Worm (Caenorhabditis elegans): Measurements from ENCODE around the gene fut-3.

The fut-3 gene

DNA sequence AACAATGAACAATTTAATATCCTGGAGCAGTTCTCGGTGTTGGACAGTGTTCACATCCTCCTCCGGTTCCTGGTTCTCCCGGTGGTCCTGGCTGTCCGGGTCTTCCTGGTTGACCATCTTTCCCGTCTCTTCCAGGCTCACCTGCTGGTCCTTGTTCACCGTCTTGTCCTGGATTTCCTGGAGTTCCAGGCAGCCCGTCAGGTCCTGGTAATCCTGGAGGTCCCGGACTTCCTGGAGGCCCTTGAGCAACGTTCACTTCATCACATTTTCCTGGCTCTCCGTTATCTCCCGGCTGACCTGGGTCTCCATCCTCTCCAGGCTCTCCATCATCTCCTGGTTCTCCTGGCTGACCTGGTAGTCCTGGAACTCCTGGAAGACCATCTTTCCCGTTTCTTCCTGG, 8.1 kb downstream of the fut-3 start:
- TF ChIP-seq nhr-237 (tag; optimal IDR thresholded peaks at IDR 0.05) (no peak), R02D3.7 (tag; optimal IDR thresholded peaks at IDR 0.05) (no peak), ama-1 (optimal IDR thresholded peaks at IDR 0.05) (no peak), hmg-11 (tag; optimal IDR thresholded peaks at IDR 0.05) (no peak), nhr-25 (tag; optimal IDR thresholded peaks at IDR 0.05) (no peak), elt-1 (tag; optimal IDR thresholded peaks at IDR 0.05) (no peak), nhr-67 (tag; optimal IDR thresholded peaks at IDR 0.05) (no peak)

DNA sequence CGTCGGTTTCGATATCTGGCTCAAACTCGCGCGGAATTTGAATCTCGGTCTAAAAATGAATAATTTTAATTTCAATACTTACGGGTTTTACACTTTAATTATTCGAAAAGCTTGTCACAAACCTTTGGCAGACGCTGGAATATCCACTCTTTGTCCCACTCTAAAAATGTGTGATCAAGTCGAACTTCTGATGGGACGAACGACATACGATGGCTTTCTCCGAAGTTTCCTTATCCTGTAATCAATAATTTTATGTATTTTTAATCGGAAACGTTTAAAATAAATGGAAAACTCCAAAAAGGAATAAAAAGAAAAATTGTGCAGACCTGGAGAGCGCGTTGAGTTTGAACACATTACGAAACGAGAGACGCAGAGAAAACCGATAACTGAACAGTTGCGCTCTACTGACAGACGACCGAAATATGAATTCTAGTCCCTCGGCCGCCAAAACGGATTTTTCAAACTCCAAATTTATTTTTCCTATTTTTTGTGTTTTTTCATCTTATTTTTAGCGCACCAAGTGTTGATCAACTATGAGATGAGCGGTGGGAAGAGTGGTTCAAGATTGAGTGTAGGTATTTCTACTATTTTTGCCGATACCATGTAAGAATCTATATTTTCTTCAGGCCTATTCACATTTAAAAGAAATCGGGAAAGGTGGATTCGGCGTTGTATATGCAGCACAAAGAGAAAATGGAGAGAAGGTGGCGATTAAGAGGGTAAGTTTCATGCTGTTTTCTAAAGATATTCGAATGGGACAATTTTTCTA, 10.2 kb downstream of the fut-3 start, which contains the start of the genes sam-4, F59E12.17 and zyg-1:
Gene sam-4, minus strand, starts transcription at position 51 of the 769 bp plus-strand sequence.
Gene F59E12.17, minus strand, starts transcription at position 235 of the 769 bp plus-strand sequence.
Gene zyg-1, plus strand, starts transcription at position 513 of the 769 bp plus-strand sequence.
- TF ChIP-seq elt-1 (tag; optimal IDR thresholded peaks at IDR 0.05) (no peak), nhr-237 (tag; optimal IDR thresholded peaks at IDR 0.05) (no peak), hmg-11 (tag; optimal IDR thresholded peaks at IDR 0.05) (peak; percentile 35), pha-4 (tag; optimal IDR thresholded peaks at IDR 0.05) (peak; percentile 87), fkh-2 (tag; optimal IDR thresholded peaks at IDR 0.05) (no peak), nhr-77 (tag; optimal IDR thresholded peaks at IDR 0.05) (no peak), elt-2 (tag; optimal IDR thresholded peaks at IDR 0.05) (peak; percentile 52), ama-1 (optimal IDR thresholded peaks at IDR 0.05) (no peak), egl-5 (tag; optimal IDR thresholded peaks at IDR 0.05) (peak; percentile 63), lin-15B (tag; optimal IDR thresholded peaks at IDR 0.05) (peak; percentile 95), elt-3 (tag; optimal IDR thresholded peaks at IDR 0.05) (no peak), zag-1 (tag; optimal IDR thresholded peaks at IDR 0.05) (no peak), mml-1 (tag; optimal IDR thresholded peaks at IDR 0.05) (no peak), fos-1 (tag; optimal IDR thresholded peaks at IDR 0.05) (no peak), ceh-28 (tag; optimal IDR thresholded peaks at IDR 0.05) (no peak), egl-27 (tag; optimal IDR thresholded peaks at IDR 0.05) (no peak), nhr-43 (tag; optimal IDR thresholded peaks at IDR 0.05; ENCODE audit: poor library complexity, severe bottlenecking) (peak; percentile 6), nfya-1 (tag; optimal IDR thresholded peaks at IDR 0.05; ENCODE audit: insufficient read depth) (peak; percentile 90), aly-2 (tag; optimal IDR thresholded peaks at IDR 0.05) (no peak), lin-39 (tag; optimal IDR thresholded peaks at IDR 0.05) (peak; percentile 74), pqm-1 (tag; optimal IDR thresholded peaks at IDR 0.05) (peak; percentile 18), nhr-76 (tag; optimal IDR thresholded peaks at IDR 0.05) (no peak), daf-12 (tag; optimal IDR thresholded peaks at IDR 0.05) (no peak), nhr-11 (tag; optimal IDR thresholded peaks at IDR 0.05) (no peak), nhr-25 (tag; optimal IDR thresholded peaks at IDR 0.05) (peak; percentile 51), nhr-23 (tag; optimal IDR thresholded peaks at IDR 0.05) (peak; percentile 17), fkh-10 (GFP tag; optimal IDR thresholded peaks at IDR 0.05) (no peak), ceh-16 (tag; optimal IDR thresholded peaks at IDR 0.05) (no peak)

DNA sequence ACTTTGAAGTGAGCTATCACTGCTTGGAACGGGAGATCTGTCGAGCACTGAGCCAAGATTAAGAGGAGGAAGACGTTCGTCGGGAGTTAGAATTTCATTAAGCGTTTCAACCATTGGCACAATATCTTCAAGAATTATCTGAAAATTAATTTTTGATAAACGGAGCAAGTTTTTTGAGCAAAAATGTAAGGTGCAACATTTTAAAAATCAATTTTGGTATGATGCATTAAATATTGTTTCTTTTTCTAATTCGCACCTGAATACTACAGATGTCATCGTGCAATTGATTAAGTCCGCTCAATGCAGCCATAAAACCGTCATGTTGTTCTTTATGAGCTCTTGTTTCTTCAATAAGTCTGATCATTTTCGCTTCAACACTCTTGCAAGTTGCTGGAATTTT, 11.3 kb downstream of the fut-3 start, which contains the start of gene ddl-1:
Gene ddl-1, minus strand, starts transcription at position 101 of the 400 bp plus-strand sequence.
- TF ChIP-seq mdl-1 (tag; optimal IDR thresholded peaks at IDR 0.05) = no peak
- TF ChIP-seq jun-1 (tag; optimal IDR thresholded peaks at IDR 0.05) = no peak
- no peak for TF ChIP-seq daf-12 (tag; optimal IDR thresholded peaks at IDR 0.05)
- TF ChIP-seq nhr-28 (tag; optimal IDR thresholded peaks at IDR 0.05) = no peak
- TF ChIP-seq lin-15B (tag; optimal IDR thresholded peaks at IDR 0.05) = no peak

DNA sequence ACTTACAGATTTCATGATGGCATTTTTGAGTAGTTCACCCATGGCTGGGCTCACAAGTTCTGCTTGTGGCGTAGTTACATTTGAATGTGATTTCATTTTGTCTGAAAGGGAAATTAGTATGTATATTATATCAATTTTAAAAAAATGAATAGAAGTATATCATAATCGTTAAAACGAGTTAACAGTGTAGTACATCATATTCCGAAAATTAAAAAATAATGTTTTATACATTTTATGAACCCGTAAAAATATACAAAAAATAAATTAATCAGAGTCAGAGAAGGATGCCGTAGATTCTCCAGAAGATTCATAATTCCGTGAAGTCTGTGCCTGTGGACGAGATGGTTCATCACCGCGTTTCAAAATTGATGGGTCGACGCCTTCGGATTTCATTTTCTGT, 12.6 kb downstream of the fut-3 start, which contains the start of gene F59E12.9:
Gene F59E12.9, minus strand, starts transcription at position 101 of the 400 bp plus-strand sequence.
- TF ChIP-seq aly-2 (tag; optimal IDR thresholded peaks at IDR 0.05) (no peak), ceh-9 (tag; optimal IDR thresholded peaks at IDR 0.05) (no peak), nhr-23 (tag; optimal IDR thresholded peaks at IDR 0.05) (no peak), nhr-25 (tag; optimal IDR thresholded peaks at IDR 0.05) (no peak), mdl-1 (tag; optimal IDR thresholded peaks at IDR 0.05) (no peak), tbx-2 (tag; optimal IDR thresholded peaks at IDR 0.05) (no peak), daf-12 (tag; optimal IDR thresholded peaks at IDR 0.05) (no peak), ceh-82 (tag; optimal IDR thresholded peaks at IDR 0.05) (no peak)
